Worm (Caenorhabditis elegans) whole organism, L1 larva: ENCODE data around the gene cyp-13B1.

Source experiments
- ama-1 ChIP-seq: fragments of 150-350 bp; optimal IDR thresholded peaks from 2 replicates; lab custom pipeline; 2014
- ceh-82 ChIP-seq, 3 experiments: fragments of 150-350 bp in 1 of 3; sonication (generic microtip) in 2 of 3; optimal IDR thresholded peaks; 2 replicates each; lab custom pipeline; 2014 to 2017; ENCODE audit warnings: missing biosample characterization in 3 of 3, missing genetic modification characterization in 3 of 3
- ets-5 ChIP-seq: fragments of 200-800 bp; sonication (Bioruptor generic); IDR thresholded peaks from 2 replicates; pipeline ENCODE4 v1.3.6; 2022; ENCODE audit warnings: missing genetic modification characterization, missing compliant biosample characterization
- mep-1 ChIP-seq: fragments of 150-350 bp; optimal IDR thresholded peaks from 2 replicates; lab custom pipeline; 2014; ENCODE audit warnings: missing biosample characterization, missing genetic modification characterization
- nhr-20 ChIP-seq: sonication (generic microtip); optimal IDR thresholded peaks from 2 replicates; lab custom pipeline; 2016; ENCODE audit warnings: mild to moderate bottlenecking, missing genetic modification characterization, missing compliant biosample characterization
- nhr-237 ChIP-seq: fragments of 150-350 bp; optimal IDR thresholded peaks from 2 replicates; lab custom pipeline; 2014; ENCODE audit warnings: missing biosample characterization, missing genetic modification characterization
- nhr-76 ChIP-seq: sonication (generic microtip); optimal IDR thresholded peaks from 2 replicates; lab custom pipeline; 2017; ENCODE audit warnings: missing biosample characterization, missing genetic modification characterization
- snpc-4 ChIP-seq: fragments of 150-350 bp; optimal IDR thresholded peaks from 2 replicates; lab custom pipeline; 2014; ENCODE audit warnings: missing biosample characterization, missing genetic modification characterization
- sox-4 ChIP-seq: sonication (generic microtip); optimal IDR thresholded peaks from 2 replicates; lab custom pipeline; 2016; ENCODE audit warnings: missing genetic modification characterization, missing compliant biosample characterization
- unc-62 ChIP-seq: fragments of 150-350 bp; optimal IDR thresholded peaks from 2 replicates; lab custom pipeline; 2014; ENCODE audit warnings: missing biosample characterization, missing genetic modification reagents, missing genetic modification characterization
- xbp-1 ChIP-seq: sonication (generic microtip); optimal IDR thresholded peaks from 2 replicates; lab custom pipeline; 2016; ENCODE audit warnings: missing genetic modification characterization, missing compliant biosample characterization
- zag-1 ChIP-seq: fragments of 150-350 bp; optimal IDR thresholded peaks from 2 replicates; lab custom pipeline; 2014; ENCODE audit warnings: missing biosample characterization, missing genetic modification characterization

DNA sequence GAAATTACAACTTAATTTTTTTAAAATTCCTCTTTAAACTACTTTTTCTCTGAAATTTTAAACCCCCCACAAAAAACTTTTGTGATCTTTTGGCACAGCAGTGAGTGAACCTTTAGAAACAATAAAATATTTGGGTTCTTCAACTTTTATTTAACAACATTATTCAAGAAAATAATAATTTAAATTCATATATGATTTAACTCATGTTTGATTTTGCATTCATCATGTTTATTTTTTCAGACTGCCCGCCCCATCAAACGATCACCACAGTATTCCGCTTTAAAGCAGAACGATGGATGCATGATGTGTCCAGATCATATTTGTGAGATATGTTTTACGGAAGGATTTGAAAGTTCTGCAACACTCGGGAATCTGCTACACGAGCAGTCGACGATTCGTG, 37.0 kb upstream of the cyp-13B1 start, which contains the start of gene set-8:
- TF ChIP-seq ama-1 (lab: Kevin White, UChicago) (no peak), unc-62 (GFP tag; lab: Kevin White, UChicago) (no peak), zag-1 (tag; lab: Kevin White, UChicago) (no peak), nhr-20 (tag; lab: Kevin White, UChicago) (no peak), ceh-82 (tag; optimal IDR thresholded peaks at IDR 0.05; lab: Kevin White, UChicago) (no peak), mep-1 (tag; lab: Kevin White, UChicago) (no peak), xbp-1 (tag; lab: Kevin White, UChicago) (no peak), nhr-237 (no peak), sox-4 (tag; lab: Kevin White, UChicago) (no peak), snpc-4 (tag; lab: Kevin White, UChicago) (no peak), ets-5 (GFP tag; lab: Robert Waterston, UW) (no peak), nhr-76 (tag; lab: Kevin White, UChicago) (no peak)
